Worm (Caenorhabditis elegans) whole organism, L4 larva: ENCODE measurements around the gene glrx-5.

ENCODE experiments used
- F10B5.3 ChIP-seq: sonication (generic microtip); optimal IDR thresholded peaks from 2 replicates; lab custom pipeline; 2016; ENCODE audit warnings: mild to moderate bottlenecking, missing genetic modification characterization, missing compliant biosample characterization
- F26F4.8 ChIP-seq: fragments of 200-800 bp; sonication (Bioruptor generic); conservative IDR thresholded peaks from 2 replicates; pipeline ENCODE4 v1.3.6; 2022; ENCODE audit warnings: missing genetic modification characterization, missing compliant biosample characterization
- F37D6.2 ChIP-seq: sonication (generic microtip); optimal IDR thresholded peaks from 2 replicates; lab custom pipeline; 2016; ENCODE audit warnings: mild to moderate bottlenecking, missing genetic modification characterization, missing compliant biosample characterization
- T20F7.1 ChIP-seq: fragments of 200-800 bp; sonication (Bioruptor generic); optimal IDR thresholded peaks from 2 replicates; lab custom pipeline; 2018; ENCODE audit warnings: mild to moderate bottlenecking, missing genetic modification characterization, missing compliant biosample characterization
- T26A8.4 ChIP-seq: fragments of 200-800 bp; sonication (Bioruptor generic); IDR thresholded peaks from 2 replicates; pipeline ENCODE4 v1.3.6; 2022; ENCODE audit warnings: missing genetic modification characterization, missing compliant biosample characterization
- Y48G9A.11 ChIP-seq: fragments of 200-800 bp; sonication (Bioruptor generic); IDR thresholded peaks from 2 replicates; pipeline ENCODE4 v1.3.6; 2022; ENCODE audit warnings: missing genetic modification reagents, missing genetic modification characterization, missing compliant biosample characterization
- Y5F2A.4 ChIP-seq: fragments of 200-800 bp; sonication (Bioruptor generic); optimal IDR thresholded peaks from 2 replicates; lab custom pipeline; 2018; ENCODE audit warnings: mild to moderate bottlenecking, missing genetic modification characterization, missing compliant biosample characterization
- Y75B8A.6 ChIP-seq: fragments of 200-800 bp; sonication (Bioruptor generic); IDR thresholded peaks from 2 replicates; pipeline ENCODE4 v1.3.6; 2022; ENCODE audit warnings: missing genetic modification reagents, missing genetic modification characterization, missing compliant biosample characterization
- ZK337.2 ChIP-seq: fragments of 200-800 bp; sonication (Bioruptor generic); IDR thresholded peaks from 2 replicates; pipeline ENCODE4 v1.3.6; 2022; ENCODE audit warnings: missing genetic modification reagents, missing genetic modification characterization, missing compliant biosample characterization
- aha-1 ChIP-seq: fragments of 150-350 bp; peaks from one replicate; lab custom pipeline; 2014; ENCODE audit warnings: missing biosample characterization, missing genetic modification characterization
- ceh-44 ChIP-seq: fragments of 200-800 bp; sonication (Bioruptor generic); IDR thresholded peaks from 2 replicates; pipeline ENCODE4 v1.3.6; 2022; ENCODE audit warnings: missing genetic modification reagents, missing genetic modification characterization, missing compliant biosample characterization
- ceh-62 ChIP-seq: sonication (generic microtip); optimal IDR thresholded peaks from 2 replicates; lab custom pipeline; 2017; ENCODE audit warnings: missing biosample characterization, missing genetic modification characterization
- ceh-82 ChIP-seq: sonication (generic microtip); optimal IDR thresholded peaks from 2 replicates; lab custom pipeline; 2017; ENCODE audit warnings: missing biosample characterization, missing genetic modification characterization
- ctbp-1 ChIP-seq: fragments of 200-800 bp; sonication (Bioruptor generic); IDR thresholded peaks from 2 replicates; pipeline ENCODE4 v1.3.6; 2022; ENCODE audit warnings: missing genetic modification reagents, missing genetic modification characterization, missing compliant biosample characterization
- daf-12 ChIP-seq: fragments of 150-350 bp; optimal IDR thresholded peaks from 2 replicates; lab custom pipeline; 2014; ENCODE audit warnings: missing biosample characterization, missing genetic modification reagents, missing genetic modification characterization
- daf-8 ChIP-seq: fragments of 200-800 bp; sonication (Bioruptor generic); IDR thresholded peaks from 2 replicates; pipeline ENCODE4 v1.3.6; 2022; ENCODE audit warnings: missing genetic modification characterization, missing compliant biosample characterization
- dmd-6 ChIP-seq: fragments of 200-800 bp; sonication (Bioruptor generic); IDR thresholded peaks from 2 replicates; pipeline ENCODE4 v1.3.6; 2022; ENCODE audit warnings: missing genetic modification reagents, missing genetic modification characterization, missing compliant biosample characterization
- dmd-9 ChIP-seq: fragments of 200-800 bp; sonication (Bioruptor generic); IDR thresholded peaks from 2 replicates; pipeline ENCODE4 v1.3.6; 2022; ENCODE audit warnings: missing genetic modification reagents, missing genetic modification characterization, missing compliant biosample characterization
- dve-1 ChIP-seq: sonication (generic microtip); optimal IDR thresholded peaks from 2 replicates; lab custom pipeline; 2017; ENCODE audit warnings: antibody characterized with exemption, mild to moderate bottlenecking, missing genetic modification characterization, missing compliant biosample characterization; ENCODE audit not compliant: insufficient read depth
- egl-27 ChIP-seq: sonication (generic microtip); optimal IDR thresholded peaks from 3 replicates; lab custom pipeline; 2017; ENCODE audit warnings: missing biosample characterization, missing genetic modification reagents, missing genetic modification characterization
- fkh-10 ChIP-seq: fragments of 150-350 bp; optimal IDR thresholded peaks from 2 replicates; lab custom pipeline; 2014; ENCODE audit warnings: missing biosample characterization, missing genetic modification reagents, missing genetic modification characterization
- fos-1 ChIP-seq: fragments of 150-350 bp; optimal IDR thresholded peaks from 2 replicates; lab custom pipeline; 2014; ENCODE audit warnings: missing biosample characterization, missing genetic modification characterization
- gei-8 ChIP-seq: fragments of 200-800 bp; sonication (Bioruptor generic); optimal IDR thresholded peaks from 2 replicates; lab custom pipeline; 2018; ENCODE audit warnings: mild to moderate bottlenecking, missing genetic modification characterization, missing compliant biosample characterization
- hif-1 ChIP-seq, 2 experiments: sonication (generic microtip); optimal IDR thresholded peaks; 2 replicates each; lab custom pipeline; 2016 to 2017; ENCODE audit warnings: missing compliant biosample characterization in 2 of 2, missing genetic modification characterization in 2 of 2, missing genetic modification reagents in 2 of 2, missing genotype in 2 of 2, mild to moderate bottlenecking in 1 of 2
- hlh-30 ChIP-seq: sonication (generic microtip); optimal IDR thresholded peaks from 2 replicates; lab custom pipeline; 2017; ENCODE audit warnings: antibody characterized with exemption, mild to moderate bottlenecking, missing genetic modification characterization, missing compliant biosample characterization; ENCODE audit not compliant: insufficient read depth
- hmg-1.1 ChIP-seq: fragments of 200-800 bp; sonication (Bioruptor generic); IDR thresholded peaks from 2 replicates; pipeline ENCODE4 v1.3.6; 2022; ENCODE audit warnings: missing genetic modification reagents, missing genetic modification characterization, missing compliant biosample characterization
- lin-1 ChIP-seq: fragments of 200-800 bp; sonication (Bioruptor generic); IDR thresholded peaks from 2 replicates; pipeline ENCODE4 v1.3.6; 2022; ENCODE audit warnings: missing genetic modification reagents, missing genetic modification characterization, missing compliant biosample characterization
- lin-13 ChIP-seq: fragments of 150-350 bp; optimal IDR thresholded peaks from 2 replicates; lab custom pipeline; 2014; ENCODE audit warnings: missing biosample characterization, missing genetic modification reagents, missing genetic modification characterization
- lin-15B ChIP-seq: fragments of 150-350 bp; sonication (generic microtip); optimal IDR thresholded peaks from 3 replicates; lab custom pipeline; 2014; ENCODE audit warnings: missing biosample characterization, missing genetic modification characterization
- lin-39 ChIP-seq: fragments of 150-350 bp; optimal IDR thresholded peaks from 2 replicates; lab custom pipeline; 2014; ENCODE audit warnings: missing biosample characterization, missing genetic modification reagents, missing genetic modification characterization
- lir-3 ChIP-seq: sonication (generic microtip); optimal IDR thresholded peaks from 2 replicates; lab custom pipeline; 2016; ENCODE audit warnings: mild to moderate bottlenecking, missing genetic modification characterization, missing compliant biosample characterization
- madf-5 ChIP-seq, 2 experiments: fragments of 200-800 bp; sonication (Bioruptor generic); IDR thresholded peaks; 2 replicates each; pipeline ENCODE4 v1.3.6; 2022; ENCODE audit warnings: missing compliant biosample characterization in 2 of 2, missing genetic modification characterization in 2 of 2
- madf-9 ChIP-seq: fragments of 200-800 bp; sonication (Bioruptor generic); conservative IDR thresholded peaks from 2 replicates; pipeline ENCODE4 v1.3.6; 2022; ENCODE audit warnings: missing genetic modification reagents, missing genetic modification characterization, missing compliant biosample characterization
- mdl-1 ChIP-seq, 2 experiments: fragments of 150-350 bp in 1 of 2; sonication (generic microtip) in 1 of 2; optimal IDR thresholded peaks; 2 replicates each; lab custom pipeline; 2014 to 2017; ENCODE audit warnings: missing biosample characterization in 2 of 2, missing genetic modification characterization in 2 of 2
- mdt-29 ChIP-seq: fragments of 200-800 bp; sonication (Bioruptor generic); IDR thresholded peaks from 2 replicates; pipeline ENCODE4 v1.3.6; 2022; ENCODE audit warnings: missing genetic modification reagents, missing genetic modification characterization, missing compliant biosample characterization
- mes-2 ChIP-seq: sonication (generic microtip); optimal IDR thresholded peaks from 2 replicates; lab custom pipeline; 2016; ENCODE audit warnings: missing genotype, mild to moderate bottlenecking, missing genetic modification characterization, missing compliant biosample characterization; ENCODE audit not compliant: poor library complexity, severe bottlenecking
- nhr-10 ChIP-seq: fragments of 150-350 bp; optimal IDR thresholded peaks from 2 replicates; lab custom pipeline; 2014; ENCODE audit warnings: missing biosample characterization, missing genetic modification characterization
- nhr-111 ChIP-seq: fragments of 200-800 bp; sonication (Bioruptor generic); optimal IDR thresholded peaks from 2 replicates; lab custom pipeline; 2018; ENCODE audit warnings: mild to moderate bottlenecking, missing genetic modification characterization, missing compliant biosample characterization
- nhr-237 ChIP-seq: sonication (generic microtip); optimal IDR thresholded peaks from 2 replicates; lab custom pipeline; 2017; ENCODE audit warnings: missing biosample characterization, missing genetic modification characterization
- nhr-42 ChIP-seq: fragments of 200-800 bp; sonication (Bioruptor generic); IDR thresholded peaks from 2 replicates; pipeline ENCODE4 v1.3.6; 2022; ENCODE audit warnings: missing genetic modification characterization, missing compliant biosample characterization
- nhr-76 ChIP-seq: fragments of 150-350 bp; optimal IDR thresholded peaks from 2 replicates; lab custom pipeline; 2014; ENCODE audit warnings: missing biosample characterization, missing genetic modification characterization
- nhr-77 ChIP-seq: fragments of 150-350 bp; optimal IDR thresholded peaks from 2 replicates; lab custom pipeline; 2014; ENCODE audit warnings: missing biosample characterization, missing genetic modification characterization
- sdz-12 ChIP-seq: fragments of 200-800 bp; sonication (Bioruptor generic); optimal IDR thresholded peaks from 2 replicates; lab custom pipeline; 2018; ENCODE audit warnings: mild to moderate bottlenecking, missing genetic modification characterization, missing compliant biosample characterization
- set-16 ChIP-seq: fragments of 200-800 bp; sonication (Bioruptor generic); IDR thresholded peaks from 2 replicates; pipeline ENCODE4 v1.3.6; 2022; ENCODE audit warnings: missing genetic modification reagents, missing genetic modification characterization, missing compliant biosample characterization
- snpc-4 ChIP-seq: fragments of 150-350 bp; optimal IDR thresholded peaks from 2 replicates; lab custom pipeline; 2014; ENCODE audit warnings: missing biosample characterization, missing genetic modification characterization
- spr-1 ChIP-seq: sonication (generic microtip); optimal IDR thresholded peaks from 2 replicates; lab custom pipeline; 2016; ENCODE audit warnings: mild to moderate bottlenecking, missing genetic modification characterization, missing compliant biosample characterization
- spr-3 ChIP-seq: fragments of 200-800 bp; sonication (Bioruptor generic); optimal IDR thresholded peaks from 2 replicates; lab custom pipeline; 2018; ENCODE audit warnings: mild to moderate bottlenecking, missing genetic modification characterization, missing compliant biosample characterization
- unc-130 ChIP-seq: sonication (generic microtip); optimal IDR thresholded peaks from 2 replicates; lab custom pipeline; 2016; ENCODE audit warnings: missing genetic modification reagents, missing genetic modification characterization, missing compliant biosample characterization
- zip-11 ChIP-seq: fragments of 200-800 bp; sonication (Bioruptor generic); IDR thresholded peaks from 2 replicates; pipeline ENCODE4 v1.3.6; 2022; ENCODE audit warnings: missing genetic modification characterization, missing compliant biosample characterization
- ztf-11 ChIP-seq: fragments of 150-350 bp; optimal IDR thresholded peaks from 2 replicates; lab custom pipeline; 2014; ENCODE audit warnings: missing biosample characterization, missing genetic modification characterization

Gene glrx-5

DNA sequence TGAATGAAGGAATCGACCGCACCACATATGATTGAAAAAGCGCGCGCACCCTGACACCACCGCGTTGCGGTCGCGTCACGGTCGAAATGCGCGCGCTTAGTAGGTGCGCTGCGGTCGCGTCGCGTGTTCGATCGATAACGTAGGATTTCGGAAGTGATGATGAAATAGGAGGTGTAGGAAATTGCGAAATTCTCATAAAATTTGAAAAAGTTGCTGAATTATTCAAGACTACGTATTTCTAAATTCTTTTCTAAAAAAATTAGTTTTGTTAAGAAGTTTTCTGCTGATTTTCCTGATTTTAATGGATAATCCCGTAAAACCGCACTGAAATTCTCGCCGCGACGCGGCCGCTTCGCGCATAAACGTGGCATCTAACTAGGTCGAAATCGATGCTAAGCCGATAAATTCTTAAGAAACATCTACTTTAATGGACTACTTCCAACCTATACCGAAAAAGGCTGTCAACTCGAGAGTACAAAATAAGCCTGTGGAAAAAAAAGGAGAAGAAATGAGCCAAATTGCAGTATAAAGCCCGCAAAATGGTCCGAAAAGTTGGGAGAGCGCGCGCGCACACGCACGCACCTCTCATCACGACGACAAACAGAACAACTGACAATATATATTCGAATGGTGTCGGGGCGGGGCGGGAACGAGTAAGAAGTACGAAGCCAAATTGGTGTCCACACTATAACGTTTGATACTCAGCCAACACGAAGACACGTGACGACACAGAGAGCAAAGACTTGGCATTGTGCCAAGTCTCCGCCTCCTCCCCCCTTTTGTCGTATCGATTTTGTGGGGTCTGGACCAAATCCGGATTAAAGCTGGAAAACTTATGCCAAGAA is 5.0 kb downstream of the glrx-5 start, which contains the start of gene his-72 (continued):
- TF ChIP-seq Y5F2A.4 (no peak), daf-12 (tag; lab: Kevin White, UChicago) (no peak), Y75B8A.6 (GFP tag; lab: Robert Waterston, UW) (0 out of 2 replicates have a peak, but pooled peaks have one; percentile 5), lin-1 (GFP tag; lab: Robert Waterston, UW) (no peak), egl-27 (no peak), lin-39 (tag; lab: Kevin White, UChicago) (no peak), madf-5 (GFP tag; IDR thresholded peaks at IDR 0.05; lab: Robert Waterston, UW) (no peak), gei-8 (GFP tag; lab: Kevin White, UChicago) (no peak), T20F7.1 (GFP tag; lab: Kevin White, UChicago) (no peak), F37D6.2 (tag; lab: Kevin White, UChicago) (no peak), hif-1 (tag; optimal IDR thresholded peaks at IDR 0.05; lab: Kevin White, UChicago) (no peak), F26F4.8 (GFP tag; lab: Robert Waterston, UW) (no peak), snpc-4 (tag; lab: Kevin White, UChicago) (no peak), sdz-12 (no peak), ceh-44 (no peak), mdt-29 (GFP tag; lab: Robert Waterston, UW) (0 out of 2 replicates have a peak, but pooled peaks have one; percentile 19), dmd-6 (GFP tag; lab: Robert Waterston, UW) (peak; percentile 44; the same call in 1 of the 2 replicates), dmd-9 (GFP tag; lab: Robert Waterston, UW) (no peak), spr-1 (tag; lab: Kevin White, UChicago) (no peak), zip-11 (no peak), hmg-1.1 (GFP tag; lab: Robert Waterston, UW) (peak; percentile 46; the same call in 1 of the 2 replicates), F10B5.3 (tag; lab: Kevin White, UChicago) (no peak), unc-130 (GFP tag; lab: Kevin White, UChicago) (no peak), nhr-42 (GFP tag; lab: Robert Waterston, UW) (no peak), ceh-62 (no peak), ZK337.2 (GFP tag; lab: Robert Waterston, UW) (no peak), ctbp-1 (GFP tag; lab: Robert Waterston, UW) (0 out of 2 replicates have a peak, but pooled peaks have one; percentile 15), nhr-10 (tag; lab: Kevin White, UChicago) (no peak), mes-2 (tag; lab: Kevin White, UChicago) (peak; percentile 53), daf-8 (GFP tag; lab: Robert Waterston, UW) (no peak), fkh-10 (GFP tag; lab: Kevin White, UChicago) (no peak), mdl-1 (tag; optimal IDR thresholded peaks at IDR 0.05; lab: Kevin White, UChicago) (peak; percentile 5 to 6), dve-1 (tag; lab: Kevin White, UChicago) (peak; percentile 52), ceh-82 (tag; lab: Kevin White, UChicago) (no peak), nhr-111 (GFP tag; lab: Kevin White, UChicago) (no peak), lin-15B (tag; lab: Kevin White, UChicago) (no peak), aha-1 (tag; lab: Kevin White, UChicago) (peak; percentile 81), lin-13 (GFP tag; lab: Kevin White, UChicago) (peak; percentile 20), fos-1 (tag; lab: Kevin White, UChicago) (no peak), nhr-77 (no peak), set-16 (GFP tag; lab: Robert Waterston, UW) (no peak), hlh-30 (tag; lab: Kevin White, UChicago) (peak; percentile 58), ztf-11 (tag; lab: Kevin White, UChicago) (no peak), spr-3 (no peak), madf-9 (GFP tag; lab: Robert Waterston, UW) (no peak), Y48G9A.11 (GFP tag; lab: Robert Waterston, UW) (no peak), T26A8.4 (GFP tag; lab: Robert Waterston, UW) (peak; percentile 40; the same call in 1 of the 2 replicates), nhr-76 (tag; lab: Kevin White, UChicago) (no peak), nhr-237 (tag; lab: Kevin White, UChicago) (no peak), lir-3 (no peak)
